Worm (Caenorhabditis elegans): Measurements from ENCODE around the gene C42D4.19.

C42D4.19 gene

ce11 chrIV:7208961-7209360, 33.5 kb downstream of the C42D4.19 start:
- peak; percentile 90 for TF ChIP-seq blmp-1 (tag; optimal IDR thresholded peaks at IDR 0.05)
- TF ChIP-seq snu-23 (GFP tag; optimal IDR thresholded peaks at IDR 0.05) = no peak
- TF ChIP-seq efl-1 (optimal IDR thresholded peaks at IDR 0.05) = no peak
- peak in 1 of 2 experiments; percentile 43 for TF ChIP-seq efl-1 (GFP tag; optimal IDR thresholded peaks at IDR 0.05 in 1 of 2)

ce11 chrIV:7211313-7211712, 35.9 kb downstream of the C42D4.19 start:
- no peak for TF ChIP-seq ceh-82 (tag; optimal IDR thresholded peaks at IDR 0.05)
- TF ChIP-seq hlh-4 (tag; optimal IDR thresholded peaks at IDR 0.05) = no peak
- no peak for TF ChIP-seq ceh-88 (GFP tag; IDR thresholded peaks at IDR 0.05)
- TF ChIP-seq C04F5.9 (tag; optimal IDR thresholded peaks at IDR 0.05) = no peak
- no peak for TF ChIP-seq egl-13 (tag; optimal IDR thresholded peaks at IDR 0.05)
- no peak for TF ChIP-seq unc-98 (GFP tag; IDR thresholded peaks at IDR 0.05)
- no peak for TF ChIP-seq nhr-237 (tag; optimal IDR thresholded peaks at IDR 0.05)
- TF ChIP-seq nhr-76 (tag; optimal IDR thresholded peaks at IDR 0.05) = no peak
- TF ChIP-seq fos-1 (tag; optimal IDR thresholded peaks at IDR 0.05) = no peak
- TF ChIP-seq nhr-28 (tag; optimal IDR thresholded peaks at IDR 0.05) = no peak
- no peak for TF ChIP-seq lin-15B (tag; optimal IDR thresholded peaks at IDR 0.05)
- TF ChIP-seq efl-3 (GFP tag; optimal IDR thresholded peaks at IDR 0.05) = no peak
- no peak for TF ChIP-seq elt-3 (tag; optimal IDR thresholded peaks at IDR 0.05)
- no peak for TF ChIP-seq unc-130 (tag; optimal IDR thresholded peaks at IDR 0.05)
- no peak for TF ChIP-seq nhr-85 (tag)
- no peak for TF ChIP-seq aly-2 (tag; optimal IDR thresholded peaks at IDR 0.05)

- TF ChIP-seq jun-1 (tag; optimal IDR thresholded peaks at IDR 0.05) (no peak), lin-35 (GFP tag; optimal IDR thresholded peaks at IDR 0.05) (peak in 1 of 2 experiments; percentile 14)
These were observed 37.3 kb downstream of the C42D4.19 start for ce11 chrIV:7212769-7213168.

- TF ChIP-seq lin-14 (GFP tag; optimal IDR thresholded peaks at IDR 0.05) (no peak), C16A3.4 (tag; optimal IDR thresholded peaks at IDR 0.05) (no peak), aha-1 (tag; optimal IDR thresholded peaks at IDR 0.05) (no peak), egl-27 (tag; optimal IDR thresholded peaks at IDR 0.05) (no peak), ceh-88 (GFP tag; IDR thresholded peaks at IDR 0.05) (no peak), snpc-4 (tag; optimal IDR thresholded peaks at IDR 0.05) (no peak), isw-1 (GFP tag; IDR thresholded peaks at IDR 0.05) (no peak), lin-35 (GFP tag; optimal IDR thresholded peaks at IDR 0.05) (no peak), nhr-85 (tag) (no peak)
These were observed 40.8 kb downstream of the C42D4.19 start for ce11 chrIV:7216210-7216609.

- no peak for TF ChIP-seq nhr-19 (GFP tag; conservative IDR thresholded peaks at IDR 0.05)
- no peak for TF ChIP-seq ceh-90 (tag; optimal IDR thresholded peaks at IDR 0.05)
- TF ChIP-seq aly-2 (tag; optimal IDR thresholded peaks at IDR 0.05) = no peak
- no peak for TF ChIP-seq hpl-2 (GFP tag; optimal IDR thresholded peaks at IDR 0.05)
- TF ChIP-seq snpc-4 (tag; optimal IDR thresholded peaks at IDR 0.05) = no peak
- no peak for TF ChIP-seq nhr-11 (tag; optimal IDR thresholded peaks at IDR 0.05)
- no peak for TF ChIP-seq zag-1 (tag; optimal IDR thresholded peaks at IDR 0.05)
- no peak for TF ChIP-seq nhr-237 (tag; optimal IDR thresholded peaks at IDR 0.05)
- TF ChIP-seq ceh-88 (GFP tag; IDR thresholded peaks at IDR 0.05) = no peak
- no peak for TF ChIP-seq C16A3.4 (tag; optimal IDR thresholded peaks at IDR 0.05)
- no peak for TF ChIP-seq unc-130 (tag; optimal IDR thresholded peaks at IDR 0.05)
- TF ChIP-seq nhr-47 (tag; optimal IDR thresholded peaks at IDR 0.05) = no peak
- TF ChIP-seq alr-1 (tag; optimal IDR thresholded peaks at IDR 0.05; ENCODE audit: borderline replicate concordance) = no peak
- no peak for TF ChIP-seq blmp-1 (tag; optimal IDR thresholded peaks at IDR 0.05)
- no peak for TF ChIP-seq ets-5 (GFP tag; IDR thresholded peaks at IDR 0.05)
- TF ChIP-seq dpl-1 (GFP tag; optimal IDR thresholded peaks at IDR 0.05) = no peak
These were observed 44.1 kb downstream of the C42D4.19 start, which contains the start of the genes glb-23 and R13A1.1 for ce11 chrIV:7219398-7220087. TSS of gene glb-23 (minus strand) at chrIV:7219498. TSS of gene R13A1.1 (plus strand) at chrIV:7220037.
